Fruit fly (Drosophila melanogaster) whole organism, embryonic: ENCODE data around the gene bsh.

Experiments used
- Antp ChIP-seq: fragments of 200-800 bp; sonication (Bioruptor generic); optimal IDR thresholded peaks from 3 replicates; lab custom pipeline; 2016; ENCODE audit warnings: missing biosample characterization, missing genetic modification characterization
- Atf-2 ChIP-seq: fragments of 200-800 bp; sonication (Bioruptor generic); optimal IDR thresholded peaks from 2 replicates; lab custom pipeline; 2016; ENCODE audit warnings: missing biosample characterization, missing genetic modification characterization
- Atf3 ChIP-seq: fragments of 200-800 bp; sonication (Bioruptor generic); optimal IDR thresholded peaks from 3 replicates; lab custom pipeline; 2016; ENCODE audit warnings: missing biosample characterization, missing genetic modification characterization
- B-H2 ChIP-seq: fragments of 200-800 bp; sonication (Bioruptor generic); optimal IDR thresholded peaks from 2 replicates; lab custom pipeline; 2018; ENCODE audit warnings: missing biosample characterization, mild to moderate bottlenecking, missing genetic modification characterization
- CG11247 ChIP-seq: fragments of 200-800 bp; sonication (Bioruptor generic); IDR thresholded peaks from 2 replicates; pipeline ENCODE4 v1.3.6; 2022; ENCODE audit warnings: missing biosample characterization, missing genetic modification characterization
- CG11456 ChIP-seq: fragments of 200-800 bp; sonication (Bioruptor generic); IDR thresholded peaks from 3 replicates; pipeline ENCODE4 v1.3.6; 2022; ENCODE audit warnings: missing biosample characterization, missing genetic modification characterization
- CG12155 ChIP-seq: fragments of 200-800 bp; sonication (Bioruptor generic); optimal IDR thresholded peaks from 3 replicates; lab custom pipeline; 2016; ENCODE audit warnings: missing biosample characterization, missing genetic modification characterization
- CG13624 ChIP-seq: fragments of 200-800 bp; sonication (Bioruptor generic); optimal IDR thresholded peaks from 2 replicates; lab custom pipeline; 2016; ENCODE audit warnings: missing biosample characterization, missing genetic modification characterization
- CG15696 ChIP-seq: fragments of 200-800 bp; sonication (Bioruptor generic); optimal IDR thresholded peaks from 2 replicates; lab custom pipeline; 2019; ENCODE audit warnings: missing biosample characterization, mild to moderate bottlenecking, missing genetic modification characterization, moderate library complexity
- CG17186 ChIP-seq: fragments of 200-800 bp; sonication (Bioruptor generic); optimal IDR thresholded peaks from 3 replicates; lab custom pipeline; 2017; ENCODE audit warnings: missing biosample characterization, missing genetic modification reagents, missing genetic modification characterization
- CG17328 ChIP-seq: fragments of 200-800 bp; sonication (Bioruptor generic); IDR thresholded peaks from 2 replicates; pipeline ENCODE4 v1.3.6; 2022; ENCODE audit warnings: missing biosample characterization, missing genetic modification characterization
- CG2875 ChIP-seq: fragments of 200-800 bp; sonication (Bioruptor generic); optimal IDR thresholded peaks from 2 replicates; lab custom pipeline; 2017; ENCODE audit warnings: missing biosample characterization, mild to moderate bottlenecking, missing genetic modification characterization, missing genetic modification reagents
- CG5953 ChIP-seq: fragments of 200-800 bp; sonication (Bioruptor generic); IDR thresholded peaks from 2 replicates; pipeline ENCODE4 v1.3.6; 2022; ENCODE audit warnings: missing biosample characterization, missing genetic modification characterization
- CG6791 ChIP-seq: fragments of 200-800 bp; sonication (Bioruptor generic); IDR thresholded peaks from 3 replicates; pipeline ENCODE4 v1.3.6; 2022; ENCODE audit warnings: missing biosample characterization, missing genetic modification characterization; ENCODE audit not compliant: partially characterized antibody
- CHES-1-like ChIP-seq: fragments of 200-800 bp; sonication (Bioruptor generic); optimal IDR thresholded peaks from 2 replicates; lab custom pipeline; 2016; ENCODE audit warnings: missing biosample characterization, missing genetic modification characterization
- Camta ChIP-seq: fragments of 200-800 bp; sonication (Bioruptor generic); optimal IDR thresholded peaks from 2 replicates; lab custom pipeline; 2016; ENCODE audit warnings: missing biosample characterization, missing genetic modification characterization
- E2f2 ChIP-seq: fragments of 200-800 bp; sonication (Bioruptor generic); IDR thresholded peaks from 2 replicates; pipeline ENCODE4 v1.3.6; 2022; ENCODE audit warnings: missing biosample characterization, missing genetic modification characterization
- Fer1 ChIP-seq: fragments of 200-800 bp; sonication (Bioruptor generic); optimal IDR thresholded peaks from 2 replicates; lab custom pipeline; 2017; ENCODE audit warnings: missing biosample characterization, mild to moderate bottlenecking, missing genetic modification characterization
- Gsc ChIP-seq: fragments of 200-800 bp; sonication (Bioruptor generic); IDR thresholded peaks from 2 replicates; pipeline ENCODE4 v1.3.6; 2022; ENCODE audit warnings: missing biosample characterization, missing genetic modification characterization
- HLHmδ ChIP-seq: fragments of 200-800 bp; sonication (Bioruptor generic); optimal IDR thresholded peaks from 2 replicates; lab custom pipeline; 2018; ENCODE audit warnings: missing biosample characterization, mild to moderate bottlenecking, missing genetic modification characterization, moderate library complexity
- HmgZ ChIP-seq: fragments of 200-800 bp; sonication (Bioruptor generic); optimal IDR thresholded peaks from 2 replicates; lab custom pipeline; 2018; ENCODE audit warnings: missing biosample characterization, mild to moderate bottlenecking, missing genetic modification characterization
- Myb ChIP-seq: fragments of 200-800 bp; sonication (Bioruptor generic); optimal IDR thresholded peaks from 2 replicates; lab custom pipeline; 2016; ENCODE audit warnings: missing biosample characterization, missing genetic modification characterization
- Neu2 ChIP-seq: fragments of 200-800 bp; sonication (Bioruptor generic); optimal IDR thresholded peaks from 3 replicates; lab custom pipeline; 2016; ENCODE audit warnings: missing biosample characterization, missing genetic modification characterization, borderline replicate concordance
- Oaz ChIP-seq: fragments of 200-800 bp; sonication (Bioruptor generic); IDR thresholded peaks from 2 replicates; pipeline ENCODE4 v1.3.6; 2022; ENCODE audit warnings: missing biosample characterization, missing genetic modification characterization
- Oli ChIP-seq: fragments of 200-800 bp; sonication (Bioruptor generic); optimal IDR thresholded peaks from 2 replicates; lab custom pipeline; 2018; ENCODE audit warnings: missing biosample characterization, mild to moderate bottlenecking, missing genetic modification characterization, moderate library complexity
- Opbp ChIP-seq: fragments of 200-800 bp; sonication (Bioruptor generic); IDR thresholded peaks from 3 replicates; pipeline ENCODE4 v1.3.6; 2022; ENCODE audit warnings: missing biosample characterization, missing genetic modification characterization; ENCODE audit not compliant: partially characterized antibody
- PHDP ChIP-seq: fragments of 200-800 bp; sonication (Bioruptor generic); optimal IDR thresholded peaks from 3 replicates; lab custom pipeline; 2018; ENCODE audit warnings: missing biosample characterization, mild to moderate bottlenecking, missing genetic modification characterization, moderate library complexity
- Ptx1 ChIP-seq: fragments of 200-800 bp; sonication (Bioruptor generic); IDR thresholded peaks from 2 replicates; pipeline ENCODE4 v1.3.6; 2022; ENCODE audit warnings: missing biosample characterization, missing genetic modification characterization
- Stat92E ChIP-seq, 3 experiments: fragments of >200 bp in 2 of 3; fragments of 200-800 bp in 1 of 3; sonication (Bioruptor generic) in 1 of 3; optimal IDR thresholded peaks; 2 replicates each; lab custom pipeline; 2017 to 2019; ENCODE audit warnings: missing biosample characterization in 3 of 3, missing genetic modification characterization in 3 of 3, mild to moderate bottlenecking in 1 of 3, moderate library complexity in 1 of 3
- Usf ChIP-seq: fragments of 200-800 bp; sonication (Bioruptor generic); optimal IDR thresholded peaks from 2 replicates; lab custom pipeline; 2017; ENCODE audit warnings: missing genotype, missing biosample characterization, missing genetic modification characterization
- ab ChIP-seq: fragments of 200-800 bp; sonication (Bioruptor generic); optimal IDR thresholded peaks from 2 replicates; lab custom pipeline; 2016; ENCODE audit warnings: missing biosample characterization, missing genetic modification characterization
- amos ChIP-seq: fragments of 200-800 bp; sonication (Bioruptor generic); IDR thresholded peaks from 2 replicates; pipeline ENCODE4 v1.3.6; 2022; ENCODE audit warnings: missing biosample characterization, missing genetic modification characterization; ENCODE audit not compliant: partially characterized antibody
- bbx ChIP-seq: fragments of 200-800 bp; sonication (Bioruptor generic); IDR thresholded peaks from 2 replicates; pipeline ENCODE4 v1.3.6; 2022; ENCODE audit warnings: missing biosample characterization, missing genetic modification characterization; ENCODE audit not compliant: partially characterized antibody
- ci ChIP-seq: fragments of 200-800 bp; sonication (Bioruptor generic); IDR thresholded peaks from 3 replicates; pipeline ENCODE4 v1.3.6; 2022; ENCODE audit warnings: missing biosample characterization, missing genetic modification characterization
- insv ChIP-seq, 2 experiments: fragments of 200-800 bp; sonication (Bioruptor generic); optimal IDR thresholded peaks; 3 replicates each; lab custom pipeline; 2016 to 2018; ENCODE audit warnings: missing biosample characterization in 2 of 2, missing genetic modification characterization in 2 of 2
- lab ChIP-seq: fragments of 200-800 bp; sonication (Bioruptor generic); optimal IDR thresholded peaks from 3 replicates; lab custom pipeline; 2017; ENCODE audit warnings: missing biosample characterization, missing genetic modification characterization, mild to moderate bottlenecking, moderate library complexity, missing genetic modification reagents
- lola ChIP-seq, 3 experiments: fragments of >200 bp in 2 of 3; fragments of 200-800 bp in 1 of 3; sonication (Bioruptor generic) in 1 of 3; optimal IDR thresholded peaks; 2 replicates each; lab custom pipeline; 2017 to 2019; ENCODE audit warnings: missing biosample characterization in 3 of 3, missing genetic modification characterization in 3 of 3, mild to moderate bottlenecking in 1 of 3, moderate library complexity in 1 of 3
- org-1 ChIP-seq: fragments of 200-800 bp; sonication (Bioruptor generic); optimal IDR thresholded peaks from 2 replicates; lab custom pipeline; 2017; ENCODE audit warnings: missing biosample characterization, missing genetic modification characterization
- otp ChIP-seq: fragments of 200-800 bp; sonication (Bioruptor generic); IDR thresholded peaks from 3 replicates; pipeline ENCODE4, ENCODE4 v1.3.6; 2022; ENCODE audit warnings: missing biosample characterization, missing genetic modification characterization
- prd ChIP-seq, 3 experiments: fragments of >200 bp in 2 of 3; fragments of 200-800 bp in 1 of 3; sonication (Bioruptor generic) in 1 of 3; optimal IDR thresholded peaks in 2 of 3; IDR thresholded peaks in 1 of 3; 2 replicates in 2 of 3; 3 replicates in 1 of 3; pipeline versions ENCODE4 v1.3.6 to Lab custom; 2017 to 2022; ENCODE audit warnings: missing biosample characterization in 1 of 3, missing genetic modification characterization in 1 of 3
- pros ChIP-seq: fragments of 200-800 bp; sonication (Bioruptor generic); optimal IDR thresholded peaks from 3 replicates; lab custom pipeline; 2019; ENCODE audit warnings: missing biosample characterization, mild to moderate bottlenecking, missing genetic modification characterization, moderate library complexity
- sd ChIP-seq: fragments of 200-800 bp; sonication (Bioruptor generic); optimal IDR thresholded peaks from 3 replicates; lab custom pipeline; 2018; ENCODE audit warnings: missing biosample characterization, mild to moderate bottlenecking, missing genetic modification characterization, moderate library complexity
- sens ChIP-seq: fragments of 200-800 bp; sonication (Bioruptor generic); peaks from one replicate; lab custom pipeline; 2016; ENCODE audit warnings: missing biosample characterization, missing genetic modification characterization
- sens-2 ChIP-seq: fragments of 200-800 bp; sonication (Bioruptor generic); IDR thresholded peaks from 2 replicates; pipeline ENCODE4 v1.3.6; 2022; ENCODE audit warnings: missing biosample characterization, missing genetic modification characterization
- slbo ChIP-seq: fragments of 200-800 bp; sonication (Bioruptor generic); IDR thresholded peaks from 2 replicates; pipeline ENCODE4 v1.3.6; 2022; ENCODE audit warnings: missing biosample characterization, missing genetic modification characterization
- sna ChIP-seq: fragments of 200-800 bp; sonication (Bioruptor generic); IDR thresholded peaks from 2 replicates; pipeline ENCODE4 v1.3.6; 2022; ENCODE audit warnings: missing biosample characterization, missing genetic modification characterization; ENCODE audit not compliant: partially characterized antibody
- zen ChIP-seq: fragments of 200-800 bp; sonication (Bioruptor generic); optimal IDR thresholded peaks from 3 replicates; lab custom pipeline; 2018; ENCODE audit warnings: missing biosample characterization, mild to moderate bottlenecking, missing genetic modification characterization, moderate library complexity
- zfh1 ChIP-seq: fragments of 200-800 bp; sonication (Bioruptor generic); IDR thresholded peaks from 3 replicates; pipeline ENCODE4 v1.3.6; 2022; ENCODE audit warnings: missing biosample characterization, missing genetic modification characterization

The bsh gene

dm6 chr2L:19814432-19814831 is 45.6 kb upstream of the bsh start, which contains the start of gene CG13962:
Gene CG13962 (minus strand): TSS chr2L:19814532.
- no peak for TF ChIP-seq ab (GFP tag; lab: Kevin White, UChicago)
- no peak for TF ChIP-seq Gsc (GFP tag; lab: Robert Waterston, UW)
- TF ChIP-seq Usf (GFP tag; lab: Kevin White, UChicago), result no peak

- TF ChIP-seq Ptx1 (GFP tag; lab: Robert Waterston, UW) (no peak), lab (GFP tag; lab: Kevin White, UChicago) (no peak), zen (tag; lab: Kevin White, UChicago) (peak; percentile 47), CG6791 (GFP tag; lab: Robert Waterston, UW) (peak; percentile 58; the same call in 1 of the 3 replicates), CG13624 (GFP tag; lab: Kevin White, UChicago) (no peak), otp (GFP tag; lab: Robert Waterston, UW) (no peak), HmgZ (tag; lab: Kevin White, UChicago) (no peak), slbo (no peak), org-1 (no peak), Atf-2 (no peak), CG5953 (GFP tag; lab: Robert Waterston, UW) (no peak), CG11456 (GFP tag; lab: Robert Waterston, UW) (no peak), Stat92E (GFP tag; optimal IDR thresholded peaks at IDR 0.05; lab: Kevin White, UChicago) (no peak), PHDP (no peak), insv (GFP tag; optimal IDR thresholded peaks at IDR 0.05; lab: Kevin White, UChicago) (peak in 1 of 2 experiments; percentile 45), Atf3 (GFP tag; lab: Kevin White, UChicago) (no peak), B-H2 (GFP tag; lab: Kevin White, UChicago) (no peak), CG15696 (tag; lab: Kevin White, UChicago) (peak; percentile 11), CG17186 (no peak), Myb (GFP tag; lab: Kevin White, UChicago) (no peak), Opbp (GFP tag; lab: Robert Waterston, UW) (peak; percentile 30; the same call in 1 of the 3 replicates), sna (GFP tag; lab: Robert Waterston, UW) (no peak), HLHmδ (no peak), zfh1 (GFP tag; lab: Robert Waterston, UW) (peak; percentile 65; the same call in 2 of the 3 replicates), Neu2 (GFP tag; lab: Kevin White, UChicago) (peak; percentile 20), Fer1 (GFP tag; lab: Kevin White, UChicago) (no peak), ci (no peak), Oaz (GFP tag; lab: Robert Waterston, UW) (no peak), CG12155 (GFP tag; lab: Kevin White, UChicago) (no peak), Antp (GFP tag; lab: Kevin White, UChicago) (no peak), sens-2 (GFP tag; lab: Robert Waterston, UW) (no peak), amos (GFP tag; lab: Robert Waterston, UW) (peak; percentile 32; the same call in 1 of the 2 replicates), Camta (GFP tag; lab: Kevin White, UChicago) (no peak), Oli (tag; lab: Kevin White, UChicago) (no peak), bbx (GFP tag; lab: Robert Waterston, UW) (peak; percentile 36; the same call in 1 of the 2 replicates), sd (tag; lab: Kevin White, UChicago) (no peak), CG2875 (GFP tag; lab: Kevin White, UChicago) (no peak), lola (GFP tag; optimal IDR thresholded peaks at IDR 0.05; lab: Kevin White, UChicago) (no peak), sens (GFP tag; lab: Kevin White, UChicago) (peak; percentile 55), CG11247 (GFP tag; lab: Robert Waterston, UW) (no peak), prd (optimal IDR thresholded peaks at IDR 0.05; lab: Kevin White, UChicago) (no peak), prd (GFP tag; IDR thresholded peaks at IDR 0.05; lab: Robert Waterston, UW) (peak; percentile 24; the same call in 1 of the 3 replicates), E2f2 (no peak), pros (GFP tag; lab: Kevin White, UChicago) (peak; percentile 79), CHES-1-like (GFP tag; lab: Kevin White, UChicago) (no peak), CG17328 (GFP tag; lab: Robert Waterston, UW) (peak; percentile 44; the same call in 1 of the 2 replicates)
Observed at dm6 chr2L:19810642-19811041, 41.8 kb upstream of the bsh start.
